Fruit fly (Drosophila melanogaster) whole organism, embryonic: ENCODE results near the gene CG33217.
A peak's percentile ranks its signal among the peaks of the same experiment; 100 is the strongest.

Experiments used
- Bgb ChIP-seq: fragments of 200-800 bp; sonication (Bioruptor generic); IDR thresholded peaks from 2 replicates; pipeline ENCODE4 v1.3.6; 2022; ENCODE audit warnings: missing biosample characterization, missing genetic modification characterization; ENCODE audit not compliant: partially characterized antibody
- BtbVII ChIP-seq: fragments of 200-800 bp; sonication (Bioruptor generic); optimal IDR thresholded peaks from 3 replicates; lab custom pipeline; 2017; ENCODE audit warnings: missing biosample characterization, mild to moderate bottlenecking, missing genetic modification characterization
- CG10267 ChIP-seq: fragments of 200-800 bp; sonication (Bioruptor generic); optimal IDR thresholded peaks from 2 replicates; lab custom pipeline; 2018; ENCODE audit warnings: missing biosample characterization, mild to moderate bottlenecking, missing genetic modification characterization, moderate library complexity
- CG11504 ChIP-seq: fragments of 200-800 bp; sonication (Bioruptor generic); optimal IDR thresholded peaks from 3 replicates; lab custom pipeline; 2019; ENCODE audit warnings: missing biosample characterization, mild to moderate bottlenecking, missing genetic modification characterization, moderate library complexity
- CG11723 ChIP-seq: fragments of 200-800 bp; sonication (Bioruptor generic); optimal IDR thresholded peaks from 2 replicates; lab custom pipeline; 2017; ENCODE audit warnings: missing biosample characterization, mild to moderate bottlenecking, missing genetic modification characterization
- CG12744 ChIP-seq: fragments of 200-800 bp; sonication (Bioruptor generic); optimal IDR thresholded peaks from 2 replicates; lab custom pipeline; 2016; ENCODE audit warnings: missing biosample characterization, missing genetic modification characterization
- CG13123 ChIP-seq: fragments of 200-800 bp; sonication (Bioruptor generic); optimal IDR thresholded peaks from 2 replicates; lab custom pipeline; 2016; ENCODE audit warnings: missing biosample characterization, missing genetic modification characterization
- CG13624 ChIP-seq: fragments of 200-800 bp; sonication (Bioruptor generic); optimal IDR thresholded peaks from 2 replicates; lab custom pipeline; 2016; ENCODE audit warnings: missing biosample characterization, missing genetic modification characterization
- CG1603 ChIP-seq: fragments of 200-800 bp; sonication (Bioruptor generic); optimal IDR thresholded peaks from 2 replicates; lab custom pipeline; 2019; ENCODE audit warnings: missing biosample characterization, mild to moderate bottlenecking, missing genetic modification characterization, moderate library complexity
- CG17361 ChIP-seq: fragments of 200-800 bp; sonication (Bioruptor generic); IDR thresholded peaks from 3 replicates; pipeline ENCODE4 v1.3.6; 2022; ENCODE audit warnings: missing biosample characterization, missing genetic modification characterization
- CG2116 ChIP-seq: fragments of 200-800 bp; sonication (Bioruptor generic); optimal IDR thresholded peaks from 3 replicates; lab custom pipeline; 2018; ENCODE audit warnings: missing biosample characterization, mild to moderate bottlenecking, missing genetic modification characterization
- CG2202 ChIP-seq: fragments of 200-800 bp; sonication (Bioruptor generic); optimal IDR thresholded peaks from 2 replicates; lab custom pipeline; 2018; ENCODE audit warnings: missing biosample characterization, mild to moderate bottlenecking, missing genetic modification characterization
- CG2889 ChIP-seq: fragments of 200-800 bp; sonication (Bioruptor generic); IDR thresholded peaks from 3 replicates; pipeline ENCODE4 v1.3.6; 2022; ENCODE audit warnings: missing biosample characterization, missing genetic modification characterization
- CG30020 ChIP-seq: fragments of 200-800 bp; optimal IDR thresholded peaks from 2 replicates; lab custom pipeline; 2019; ENCODE audit warnings: missing biosample characterization, mild to moderate bottlenecking, missing genetic modification characterization, moderate library complexity
- CG3281 ChIP-seq: fragments of 200-800 bp; sonication (Bioruptor generic); optimal IDR thresholded peaks from 3 replicates; lab custom pipeline; 2017; ENCODE audit warnings: missing biosample characterization, mild to moderate bottlenecking, missing genetic modification characterization
- CG7357 ChIP-seq: fragments of 200-800 bp; sonication (Bioruptor generic); IDR thresholded peaks from 3 replicates; pipeline ENCODE4 v1.3.6; 2022; ENCODE audit warnings: missing biosample characterization, missing genetic modification characterization
- CG9817 ChIP-seq: fragments of 200-800 bp; sonication (Bioruptor generic); optimal IDR thresholded peaks from 2 replicates; lab custom pipeline; 2018; ENCODE audit warnings: missing biosample characterization, mild to moderate bottlenecking, missing genetic modification characterization, moderate library complexity
- CoRest ChIP-seq: fragments of 200-800 bp; sonication (Bioruptor generic); optimal IDR thresholded peaks from 3 replicates; lab custom pipeline; 2018; ENCODE audit warnings: missing biosample characterization, mild to moderate bottlenecking, missing genetic modification characterization, moderate library complexity
- CrebB ChIP-seq: fragments of 200-800 bp; sonication (Bioruptor generic); optimal IDR thresholded peaks from 3 replicates; lab custom pipeline; 2018; ENCODE audit warnings: missing biosample characterization, mild to moderate bottlenecking, missing genetic modification characterization
- D19B ChIP-seq: fragments of 200-800 bp; sonication (Bioruptor generic); optimal IDR thresholded peaks from 2 replicates; lab custom pipeline; 2017; ENCODE audit warnings: missing biosample characterization, mild to moderate bottlenecking, missing genetic modification characterization
- Dfd ChIP-seq, 2 experiments: fragments of >200 bp; optimal IDR thresholded peaks; 2 replicates each; lab custom pipeline; 2017; ENCODE audit warnings: missing biosample characterization in 2 of 2, missing genetic modification characterization in 2 of 2
- Dref ChIP-seq: fragments of 200-800 bp; sonication (Bioruptor generic); IDR thresholded peaks from 2 replicates; pipeline ENCODE4 v1.3.6; 2022; ENCODE audit warnings: missing biosample characterization, missing genetic modification characterization
- Elba2 ChIP-seq: fragments of 200-800 bp; sonication (Bioruptor generic); optimal IDR thresholded peaks from 3 replicates; lab custom pipeline; 2016; ENCODE audit warnings: missing biosample characterization, missing genetic modification characterization
- HLH4C ChIP-seq: fragments of 200-800 bp; sonication (Bioruptor generic); IDR thresholded peaks from 3 replicates; pipeline ENCODE4 v1.3.6; 2022; ENCODE audit warnings: missing biosample characterization, missing genetic modification characterization; ENCODE audit not compliant: partially characterized antibody
- HmgD ChIP-seq: fragments of 200-800 bp; sonication (Bioruptor generic); optimal IDR thresholded peaks from 3 replicates; lab custom pipeline; 2016; ENCODE audit warnings: missing biosample characterization, missing genetic modification characterization
- MBD-R2 ChIP-seq: fragments of 200-800 bp; sonication (Bioruptor generic); IDR thresholded peaks from 2 replicates; pipeline ENCODE4 v1.3.6; 2022; ENCODE audit warnings: missing biosample characterization, missing genetic modification characterization
- NK7.1 ChIP-seq: fragments of 200-800 bp; sonication (Bioruptor generic); optimal IDR thresholded peaks from 3 replicates; lab custom pipeline; 2016; ENCODE audit warnings: missing biosample characterization, missing genetic modification characterization
- Optix ChIP-seq: fragments of 200-800 bp; sonication (Bioruptor generic); IDR thresholded peaks from 3 replicates; pipeline ENCODE4 v1.3.6; 2022; ENCODE audit warnings: missing biosample characterization, missing genetic modification characterization
- Poxn ChIP-seq: fragments of 200-800 bp; sonication (Bioruptor generic); IDR thresholded peaks from 2 replicates; pipeline ENCODE4 v1.3.6; 2022; ENCODE audit warnings: missing biosample characterization, missing genetic modification characterization
- Scr ChIP-seq: fragments of 200-800 bp; sonication (Bioruptor generic); IDR thresholded peaks from 2 replicates; pipeline ENCODE4 v1.3.6; 2022; ENCODE audit warnings: missing biosample characterization, missing genetic modification characterization; ENCODE audit not compliant: partially characterized antibody
- Sox102F ChIP-seq: fragments of 200-800 bp; sonication (Bioruptor generic); optimal IDR thresholded peaks from 2 replicates; lab custom pipeline; 2018; ENCODE audit warnings: missing biosample characterization, mild to moderate bottlenecking, missing genetic modification characterization, moderate library complexity
- Stat92E ChIP-seq, 3 experiments: fragments of >200 bp in 2 of 3; fragments of 200-800 bp in 1 of 3; sonication (Bioruptor generic) in 1 of 3; optimal IDR thresholded peaks; 2 replicates each; lab custom pipeline; 2017 to 2019; ENCODE audit warnings: missing biosample characterization in 3 of 3, missing genetic modification characterization in 3 of 3, mild to moderate bottlenecking in 1 of 3, moderate library complexity in 1 of 3
- btn ChIP-seq: fragments of 200-800 bp; sonication (Bioruptor generic); optimal IDR thresholded peaks from 2 replicates; lab custom pipeline; 2016; ENCODE audit warnings: missing biosample characterization, missing genetic modification characterization
- cas ChIP-seq: fragments of 200-800 bp; sonication (Bioruptor generic); IDR thresholded peaks from 2 replicates; pipeline ENCODE4 v1.3.6; 2022; ENCODE audit warnings: missing biosample characterization, missing genetic modification characterization
- crp ChIP-seq, 2 experiments: fragments of 200-800 bp; sonication (Bioruptor generic); optimal IDR thresholded peaks; 2 replicates in 1 of 2; 3 replicates in 1 of 2; lab custom pipeline; 2017; ENCODE audit warnings: missing biosample characterization in 2 of 2, missing genetic modification characterization in 2 of 2, mild to moderate bottlenecking in 1 of 2, moderate library complexity in 1 of 2
- dati ChIP-seq: fragments of 200-800 bp; sonication (Bioruptor generic); IDR thresholded peaks from 2 replicates; pipeline ENCODE4 v1.3.6; 2022; ENCODE audit warnings: missing biosample characterization, missing genetic modification characterization
- dm ChIP-seq: fragments of 200-800 bp; sonication (Bioruptor generic); optimal IDR thresholded peaks from 3 replicates; lab custom pipeline; 2016; ENCODE audit warnings: missing biosample characterization, missing genetic modification characterization
- gem ChIP-seq: fragments of 200-800 bp; sonication (Bioruptor generic); optimal IDR thresholded peaks from 2 replicates; lab custom pipeline; 2019; ENCODE audit warnings: missing biosample characterization, mild to moderate bottlenecking, missing genetic modification characterization, moderate library complexity
- her ChIP-seq: fragments of 200-800 bp; sonication (Bioruptor generic); optimal IDR thresholded peaks from 2 replicates; lab custom pipeline; 2016; ENCODE audit warnings: missing biosample characterization, missing genetic modification characterization
- nau ChIP-seq: fragments of 200-800 bp; sonication (Bioruptor generic); optimal IDR thresholded peaks from 3 replicates; lab custom pipeline; 2017; ENCODE audit warnings: missing biosample characterization, mild to moderate bottlenecking, missing genetic modification characterization, missing genetic modification reagents
- pfk ChIP-seq: fragments of 200-800 bp; sonication (Bioruptor generic); optimal IDR thresholded peaks from 2 replicates; lab custom pipeline; 2018; ENCODE audit warnings: missing biosample characterization, mild to moderate bottlenecking, missing genetic modification characterization, moderate library complexity
- pita ChIP-seq: fragments of 200-800 bp; sonication (Bioruptor generic); optimal IDR thresholded peaks from 2 replicates; lab custom pipeline; 2017; ENCODE audit warnings: missing biosample characterization, mild to moderate bottlenecking, missing genetic modification characterization
- rib ChIP-seq: fragments of 200-800 bp; sonication (Bioruptor generic); IDR thresholded peaks from 2 replicates; pipeline ENCODE4 v1.3.6; 2022; ENCODE audit warnings: missing biosample characterization, missing genetic modification characterization
- row ChIP-seq: fragments of 200-800 bp; sonication (Bioruptor generic); IDR thresholded peaks from 3 replicates; pipeline ENCODE4 v1.3.6; 2022; ENCODE audit warnings: missing biosample characterization, missing genetic modification characterization
- ssp ChIP-seq: fragments of 200-800 bp; sonication (Bioruptor generic); IDR thresholded peaks from 2 replicates; pipeline ENCODE4 v1.3.6; 2022; ENCODE audit warnings: missing biosample characterization, missing genetic modification characterization
- sug ChIP-seq: fragments of 200-800 bp; optimal IDR thresholded peaks from 2 replicates; lab custom pipeline; 2019; ENCODE audit warnings: missing biosample characterization, mild to moderate bottlenecking, missing genetic modification characterization, moderate library complexity
- tgo ChIP-seq: fragments of 200-800 bp; sonication (Bioruptor generic); IDR thresholded peaks from 3 replicates; pipeline ENCODE4 v1.3.6; 2022; ENCODE audit warnings: missing biosample characterization, missing genetic modification characterization
- toy ChIP-seq: fragments of 200-800 bp; sonication (Bioruptor generic); IDR thresholded peaks from 2 replicates; pipeline ENCODE4 v1.3.6; 2022; ENCODE audit warnings: missing biosample characterization, missing genetic modification characterization
- trem ChIP-seq: fragments of 200-800 bp; optimal IDR thresholded peaks from 3 replicates; lab custom pipeline; 2019; ENCODE audit warnings: missing biosample characterization, mild to moderate bottlenecking, missing genetic modification characterization, moderate library complexity
- trh ChIP-seq: fragments of 200-800 bp; sonication (Bioruptor generic); optimal IDR thresholded peaks from 2 replicates; lab custom pipeline; 2016; ENCODE audit warnings: missing biosample characterization, missing genetic modification characterization

CG33217 gene

DNA sequence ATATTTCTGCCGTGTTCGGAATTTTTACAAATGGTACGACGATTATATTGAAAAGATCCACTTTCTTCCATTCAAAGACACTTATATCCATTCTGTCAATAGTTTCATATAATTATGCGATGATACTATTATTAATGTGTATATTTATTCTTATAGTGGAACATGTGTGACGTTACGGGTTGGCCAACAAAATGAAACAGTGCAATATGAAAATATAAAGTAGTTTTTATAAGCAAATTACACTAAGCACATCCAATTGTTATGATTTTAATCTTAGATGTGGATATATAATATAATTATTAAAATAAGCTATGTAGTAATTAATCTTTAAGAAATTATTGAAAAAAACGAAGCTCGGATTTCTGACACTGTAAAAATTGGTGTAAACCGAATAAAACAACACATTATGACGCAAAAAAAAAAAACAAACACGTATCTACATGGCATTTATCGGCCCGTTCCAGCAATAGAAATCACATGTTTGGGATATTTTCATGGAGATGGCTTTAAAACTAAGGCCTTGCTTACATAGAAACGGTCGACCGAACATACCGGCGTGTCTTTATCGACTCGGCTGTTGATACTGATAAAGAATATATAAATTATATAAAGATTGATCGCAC is 24.6 kb downstream of the CG33217 start, which contains the start of gene Vps11:
Gene Vps11, minus strand, starts transcription at position 203 of the 623 bp plus-strand sequence.
- TF ChIP-seq HLH4C (no peak), Poxn (GFP tag; lab: Robert Waterston, UW) (no peak), btn (no peak), toy (no peak), Stat92E (GFP tag; optimal IDR thresholded peaks at IDR 0.05; lab: Kevin White, UChicago) (no peak), Sox102F (GFP tag; lab: Kevin White, UChicago) (no peak), her (GFP tag; lab: Kevin White, UChicago) (no peak), CoRest (tag; lab: Kevin White, UChicago) (peak; percentile 30), BtbVII (GFP tag; lab: Kevin White, UChicago) (no peak), CG10267 (no peak), trem (tag; lab: Kevin White, UChicago) (peak; percentile 13), sug (tag; lab: Kevin White, UChicago) (no peak), gem (tag; lab: Kevin White, UChicago) (peak; percentile 23), NK7.1 (GFP tag; lab: Kevin White, UChicago) (no peak), dm (no peak), CG2202 (no peak), row (GFP tag; lab: Robert Waterston, UW) (peak; percentile 73), rib (GFP tag; lab: Robert Waterston, UW) (no peak), CG7357 (GFP tag; lab: Robert Waterston, UW) (peak; percentile 94), dati (GFP tag; lab: Robert Waterston, UW) (no peak), CrebB (no peak), Dfd (GFP tag; optimal IDR thresholded peaks at IDR 0.05; lab: Kevin White, UChicago) (peak in 1 of 2 experiments; percentile 18), pita (GFP tag; lab: Kevin White, UChicago) (no peak), CG2889 (GFP tag; lab: Robert Waterston, UW) (no peak), CG17361 (GFP tag; lab: Robert Waterston, UW) (peak; percentile 44; the same call in 2 of the 3 replicates), CG30020 (tag; lab: Kevin White, UChicago) (peak; percentile 100), CG12744 (GFP tag; lab: Kevin White, UChicago) (no peak), CG11504 (tag; lab: Kevin White, UChicago) (no peak), Dref (GFP tag; lab: Robert Waterston, UW) (no peak), CG2116 (GFP tag; lab: Kevin White, UChicago) (peak; percentile 0), trh (GFP tag; lab: Kevin White, UChicago) (no peak), CG13624 (no peak), Optix (GFP tag; lab: Robert Waterston, UW) (no peak), CG9817 (tag; lab: Kevin White, UChicago) (no peak), nau (no peak), CG3281 (no peak), CG1603 (peak; percentile 99), MBD-R2 (0 out of 2 replicates have a peak, but pooled peaks have one; percentile 11), crp (GFP tag; optimal IDR thresholded peaks at IDR 0.05; lab: Kevin White, UChicago) (peak in 1 of 2 experiments; percentile 23), D19B (GFP tag; lab: Kevin White, UChicago) (no peak), CG13123 (GFP tag; lab: Kevin White, UChicago) (no peak), tgo (GFP tag; lab: Robert Waterston, UW) (no peak), ssp (GFP tag; lab: Robert Waterston, UW) (peak; percentile 99), Bgb (GFP tag; lab: Robert Waterston, UW) (no peak), pfk (GFP tag; lab: Kevin White, UChicago) (peak; percentile 90), cas (GFP tag; lab: Robert Waterston, UW) (no peak), HmgD (no peak), CG11723 (peak; percentile 89), Scr (no peak), Elba2 (GFP tag; lab: Kevin White, UChicago) (peak; percentile 35)
